Fruit fly (Drosophila melanogaster) ovary, adult (tissue): Measurements from ENCODE around the gene LanA.

Source experiments
- CG17801 ChIP-seq: fragments of 200-800 bp; optimal IDR thresholded peaks from 2 replicates; lab custom pipeline; 2019; ENCODE audit warnings: missing biosample characterization, mild to moderate bottlenecking, missing genetic modification characterization, moderate library complexity; ENCODE audit not compliant: partially characterized antibody

Gene LanA

dm6 chr3L:6217806-6218205, at the start of gene LanA:
Gene LanA (minus strand): TSS chr3L:6218022.
- no peak for TF ChIP-seq CG17801 (GFP tag; lab: Kevin White, UChicago)

- TF ChIP-seq CG17801 (GFP tag; lab: Kevin White, UChicago) = no peak
Measured at dm6 chr3L:6267509-6267908, 49.7 kb upstream of the LanA start.

dm6 chr3L:6266321-6266720, 48.5 kb upstream of the LanA start:
- TF ChIP-seq CG17801 (GFP tag; lab: Kevin White, UChicago) = no peak

dm6 chr3L:6263896-6264841, 46.3 kb upstream of the LanA start:
- TF ChIP-seq CG17801 (GFP tag; lab: Kevin White, UChicago) = no peak

- TF ChIP-seq CG17801 (GFP tag; lab: Kevin White, UChicago) = no peak
Measured at dm6 chr3L:6263470-6263869, 45.6 kb upstream of the LanA start.

dm6 chr3L:6262644-6263404, 45.0 kb upstream of the LanA start, which contains the start of gene Ldh:
Gene Ldh (minus strand): TSS chr3L:6262694.
- TF ChIP-seq CG17801 (GFP tag; lab: Kevin White, UChicago) = peak; percentile 75

- TF ChIP-seq CG17801 (GFP tag; lab: Kevin White, UChicago) = no peak
Measured at dm6 chr3L:6262076-6262504, 44.3 kb upstream of the LanA start.

dm6 chr3L:6261230-6261629, 43.4 kb upstream of the LanA start:
- no peak for TF ChIP-seq CG17801 (GFP tag; lab: Kevin White, UChicago)

dm6 chr3L:6258660-6259059, 40.8 kb upstream of the LanA start, which contains the start of gene CG10163:
Gene CG10163 (minus strand): TSS chr3L:6258760.
- TF ChIP-seq CG17801 (GFP tag; lab: Kevin White, UChicago) = no peak

- peak; percentile 96 for TF ChIP-seq CG17801 (GFP tag; lab: Kevin White, UChicago)
Measured at dm6 chr3L:6256408-6257188, 38.8 kb upstream of the LanA start, which contains the start of gene Best2. Gene Best2 (minus strand): TSS chr3L:6256665.

dm6 chr3L:6254427-6255105, 36.7 kb upstream of the LanA start:
- TF ChIP-seq CG17801 (GFP tag; lab: Kevin White, UChicago) = no peak

- TF ChIP-seq CG17801 (GFP tag; lab: Kevin White, UChicago) = peak; percentile 37
Measured at dm6 chr3L:6253730-6254129, 35.9 kb upstream of the LanA start.

dm6 chr3L:6249178-6250078, 31.6 kb upstream of the LanA start:
- TF ChIP-seq CG17801 (GFP tag; lab: Kevin White, UChicago) = no peak
